Fruit fly (Drosophila melanogaster): ENCODE data around the gene CG9514.

Gene CG9514

DNA sequence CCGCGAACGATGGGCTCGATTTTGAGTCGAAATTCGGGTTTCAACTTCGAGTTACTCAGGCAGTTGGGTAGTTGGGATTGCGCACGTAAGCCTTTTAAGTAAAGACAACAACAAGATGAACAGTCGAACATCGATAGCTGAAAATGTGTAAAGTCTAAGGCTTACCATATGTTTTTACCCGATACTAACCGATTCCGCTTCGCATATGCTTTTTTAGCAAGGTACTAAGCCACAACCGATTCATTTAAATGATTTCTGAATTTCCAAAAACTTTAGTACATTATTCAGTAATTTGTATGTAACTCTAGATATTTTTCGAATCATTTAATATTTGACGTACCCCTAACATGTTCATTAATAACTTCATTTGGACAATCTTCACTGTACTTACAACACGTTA is 901 bp upstream of the CG9514 start (continued):
- TF ChIP-seq acj6 (GFP tag; optimal IDR thresholded peaks at IDR 0.05) (peak; percentile 65), CG11902 (GFP tag; optimal IDR thresholded peaks at IDR 0.05) (peak; percentile 76), Eip93F (GFP tag; optimal IDR thresholded peaks at IDR 0.05) (no peak), Sox15 (GFP tag; optimal IDR thresholded peaks at IDR 0.05) (peak; percentile 74), net (GFP tag; optimal IDR thresholded peaks at IDR 0.05) (peak; percentile 59), Ets96B (tag; optimal IDR thresholded peaks at IDR 0.05) (no peak), CG8119 (GFP tag; IDR thresholded peaks at IDR 0.05) (peak; percentile 77), Gug (GFP tag; IDR thresholded peaks at IDR 0.05) (no peak), CG8319 (GFP tag; optimal IDR thresholded peaks at IDR 0.05) (peak; percentile 66), svp (GFP tag) (peak; percentile 75), CG15336 (GFP tag; IDR thresholded peaks at IDR 0.05) (peak; percentile 70), dsx (GFP tag; optimal IDR thresholded peaks at IDR 0.05; ENCODE audit: poor library complexity, severe bottlenecking) (no peak), spab (GFP tag; optimal IDR thresholded peaks at IDR 0.05) (no peak), fkh (GFP tag; optimal IDR thresholded peaks at IDR 0.05) (no peak), CG34406 (GFP tag; optimal IDR thresholded peaks at IDR 0.05) (peak; percentile 79), CG6808 (GFP tag; optimal IDR thresholded peaks at IDR 0.05) (peak; percentile 2), CG32006 (GFP tag; optimal IDR thresholded peaks at IDR 0.05) (peak; percentile 78)

DNA sequence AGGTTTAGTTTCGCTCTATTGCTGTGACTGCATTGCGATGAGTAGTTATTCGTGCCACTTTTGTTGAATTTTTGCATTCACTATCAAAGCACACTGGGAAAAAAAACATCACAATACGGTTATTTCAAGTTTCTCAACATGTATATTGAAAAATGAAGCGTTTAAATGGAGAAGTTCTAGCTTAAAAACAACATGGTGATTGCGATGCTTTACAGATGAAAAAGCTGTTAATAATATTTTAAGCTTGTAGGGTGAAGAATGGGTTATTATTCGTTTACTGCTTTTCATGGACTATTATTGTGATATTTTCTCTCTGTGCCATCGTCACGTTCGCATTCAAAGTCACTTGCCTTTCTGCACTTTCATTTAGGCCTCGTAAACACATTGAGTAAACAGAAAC is 381 bp downstream of the CG9514 start:
- peak; percentile 61 for TF ChIP-seq Hr4 (GFP tag; optimal IDR thresholded peaks at IDR 0.05)
- TF ChIP-seq CG6276 (GFP tag; optimal IDR thresholded peaks at IDR 0.05) = peak; percentile 39
- peak; percentile 68 for TF ChIP-seq Eip78C (GFP tag)
- TF ChIP-seq esn (GFP tag; optimal IDR thresholded peaks at IDR 0.05) = no peak
- no peak for TF ChIP-seq dsx (GFP tag; optimal IDR thresholded peaks at IDR 0.05; ENCODE audit: poor library complexity, severe bottlenecking)
- no peak for TF ChIP-seq CG8319 (GFP tag; optimal IDR thresholded peaks at IDR 0.05)
- no peak for TF ChIP-seq Hr39 (GFP tag; optimal IDR thresholded peaks at IDR 0.05)
- peak; percentile 57 for TF ChIP-seq CG32006 (GFP tag; optimal IDR thresholded peaks at IDR 0.05)
- peak; percentile 32; the same call in 1 of the 2 replicates for TF ChIP-seq CG15336 (GFP tag; IDR thresholded peaks at IDR 0.05)
- 0 out of 3 replicates have a peak, but pooled peaks have one; percentile 19 for TF ChIP-seq eg (GFP tag; IDR thresholded peaks at IDR 0.05)

DNA sequence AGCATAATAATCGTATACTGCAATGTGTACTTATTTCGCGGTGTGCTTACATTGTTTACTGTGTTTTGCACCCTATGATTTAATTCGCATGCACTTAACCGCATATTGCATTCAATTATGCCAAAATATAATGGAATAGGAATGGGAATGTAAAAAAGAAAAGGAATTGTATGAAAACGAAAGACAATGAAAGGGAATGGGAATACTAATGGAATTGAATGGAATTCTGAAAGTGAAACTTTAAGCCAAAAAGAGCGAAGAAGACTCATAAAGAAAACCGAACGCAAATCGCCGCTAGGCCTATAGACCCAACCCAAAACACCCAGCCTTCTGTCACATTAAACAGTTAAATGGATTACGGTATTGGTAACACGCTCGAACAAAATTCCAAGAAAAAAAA is 2.8 kb downstream of the CG9514 start:
- TF ChIP-seq OdsH (GFP tag; optimal IDR thresholded peaks at IDR 0.05) (no peak), fkh (GFP tag; optimal IDR thresholded peaks at IDR 0.05) (no peak), CG6808 (GFP tag; optimal IDR thresholded peaks at IDR 0.05) (no peak), Gug (GFP tag; IDR thresholded peaks at IDR 0.05) (no peak), Sox102F (GFP tag; optimal IDR thresholded peaks at IDR 0.05) (no peak), CG3032 (tag; optimal IDR thresholded peaks at IDR 0.05) (no peak), CG6276 (GFP tag; optimal IDR thresholded peaks at IDR 0.05) (no peak), CG6854 (GFP tag; optimal IDR thresholded peaks at IDR 0.05) (no peak), dsx (GFP tag; optimal IDR thresholded peaks at IDR 0.05; ENCODE audit: poor library complexity, severe bottlenecking) (no peak)

DNA sequence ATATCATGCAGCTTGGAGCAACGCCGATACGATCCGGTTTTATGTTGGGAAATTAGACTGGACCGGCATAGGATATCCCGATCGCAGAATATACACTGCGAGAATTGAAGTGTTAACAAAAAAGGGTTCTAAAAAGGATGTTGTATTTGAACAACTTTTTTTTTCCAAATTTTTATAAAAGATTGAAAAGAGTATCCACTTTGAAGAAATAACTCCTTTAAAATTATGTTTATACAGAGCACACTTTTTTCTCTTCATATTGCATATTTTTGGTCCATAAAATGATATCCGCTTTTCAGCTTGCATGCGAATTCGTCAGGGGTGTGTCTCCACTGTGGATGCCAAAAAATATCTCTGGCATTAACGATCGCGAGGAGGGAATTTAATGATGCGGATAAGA is 4.4 kb downstream of the CG9514 start:
- TF ChIP-seq Ets96B (tag; optimal IDR thresholded peaks at IDR 0.05) (no peak), fd59A (GFP tag; optimal IDR thresholded peaks at IDR 0.05) (no peak), vri (GFP tag; optimal IDR thresholded peaks at IDR 0.05) (no peak), Hr4 (GFP tag; optimal IDR thresholded peaks at IDR 0.05) (peak; percentile 1), CG11902 (GFP tag; optimal IDR thresholded peaks at IDR 0.05) (peak; percentile 20), Blimp-1 (GFP tag; optimal IDR thresholded peaks at IDR 0.05) (no peak), CG9139 (GFP tag; optimal IDR thresholded peaks at IDR 0.05) (no peak), Met (GFP tag; optimal IDR thresholded peaks at IDR 0.05) (no peak), dac (GFP tag; optimal IDR thresholded peaks at IDR 0.05) (no peak), topi (GFP tag; optimal IDR thresholded peaks at IDR 0.05) (peak; percentile 16), CG3032 (tag; optimal IDR thresholded peaks at IDR 0.05) (no peak), eg (GFP tag; IDR thresholded peaks at IDR 0.05) (peak; percentile 71), CG16779 (tag; optimal IDR thresholded peaks at IDR 0.05) (no peak), salr (GFP tag; optimal IDR thresholded peaks at IDR 0.05) (no peak), cyc (GFP tag; optimal IDR thresholded peaks at IDR 0.05) (peak; percentile 31), esn (GFP tag; optimal IDR thresholded peaks at IDR 0.05) (peak; percentile 30), Lpt (GFP tag; optimal IDR thresholded peaks at IDR 0.05) (no peak), Gug (GFP tag; IDR thresholded peaks at IDR 0.05) (0 out of 2 replicates have a peak, but pooled peaks have one; percentile 12), fkh (GFP tag; optimal IDR thresholded peaks at IDR 0.05) (no peak), CG11762 (GFP tag; optimal IDR thresholded peaks at IDR 0.05; ENCODE audit: insufficient read depth) (no peak), pdm3 (GFP tag; optimal IDR thresholded peaks at IDR 0.05) (peak; percentile 56), CG34406 (GFP tag; optimal IDR thresholded peaks at IDR 0.05) (peak; percentile 22), Eip93F (GFP tag; optimal IDR thresholded peaks at IDR 0.05) (no peak), OdsH (GFP tag; optimal IDR thresholded peaks at IDR 0.05) (peak; percentile 32), CG6276 (GFP tag; optimal IDR thresholded peaks at IDR 0.05) (peak; percentile 30), CG11294 (GFP tag; IDR thresholded peaks at IDR 0.05) (no peak), acj6 (GFP tag; optimal IDR thresholded peaks at IDR 0.05) (peak; percentile 29), Eip78C (GFP tag) (peak; percentile 94), CG15336 (GFP tag; IDR thresholded peaks at IDR 0.05) (peak; percentile 69), CG6854 (GFP tag; optimal IDR thresholded peaks at IDR 0.05) (no peak), ss (GFP tag; optimal IDR thresholded peaks at IDR 0.05) (no peak), Hr39 (GFP tag; optimal IDR thresholded peaks at IDR 0.05) (peak; percentile 42)
